Fruit fly (Drosophila melanogaster) whole organism, adult: Measurements from ENCODE around the gene Mul1.
A peak's percentile ranks its signal among the peaks of the same experiment; 100 is the strongest.

Experiments used
- CG11617 ChIP-seq: fragments of 200-800 bp; sonication (Bioruptor generic); optimal IDR thresholded peaks from 2 replicates; lab custom pipeline; 2017; ENCODE audit warnings: mild to moderate bottlenecking, missing biosample characterization, missing genetic modification reagents, missing genetic modification characterization
- CG12768 ChIP-seq: fragments of 200-800 bp; sonication (Bioruptor generic); optimal IDR thresholded peaks from 2 replicates; lab custom pipeline; 2017; ENCODE audit warnings: missing biosample characterization, missing genetic modification characterization, mild to moderate bottlenecking, moderate library complexity, missing genetic modification reagents
- CG14711 ChIP-seq: fragments of 200-800 bp; sonication (Bioruptor generic); optimal IDR thresholded peaks from 2 replicates; lab custom pipeline; 2018; ENCODE audit warnings: missing biosample characterization, mild to moderate bottlenecking, missing genetic modification characterization, moderate library complexity
- CG1620 ChIP-seq: fragments of 200-800 bp; sonication (Bioruptor generic); optimal IDR thresholded peaks from 2 replicates; lab custom pipeline; 2016; ENCODE audit warnings: missing biosample characterization, missing genetic modification characterization
- CG33017 ChIP-seq: fragments of 200-800 bp; sonication (Bioruptor generic); optimal IDR thresholded peaks from 2 replicates; lab custom pipeline; 2018; ENCODE audit warnings: missing biosample characterization, mild to moderate bottlenecking, missing genetic modification characterization, moderate library complexity
- CG5204 ChIP-seq: fragments of 200-800 bp; sonication (Bioruptor generic); optimal IDR thresholded peaks from 2 replicates; lab custom pipeline; 2016; ENCODE audit warnings: missing biosample characterization, missing genetic modification characterization
- CG7045 ChIP-seq: fragments of 200-800 bp; sonication (Bioruptor generic); optimal IDR thresholded peaks from 2 replicates; lab custom pipeline; 2017; ENCODE audit warnings: missing biosample characterization, mild to moderate bottlenecking, missing genetic modification characterization
- CG7101 ChIP-seq: fragments of 200-800 bp; sonication (Bioruptor generic); optimal IDR thresholded peaks from 2 replicates; lab custom pipeline; 2018; ENCODE audit warnings: missing biosample characterization, mild to moderate bottlenecking, missing genetic modification characterization, moderate library complexity
- Clk ChIP-seq: fragments of 200-800 bp; sonication (Bioruptor generic); optimal IDR thresholded peaks from 2 replicates; lab custom pipeline; 2017; ENCODE audit warnings: missing biosample characterization, missing genetic modification characterization
- Crg-1 ChIP-seq: fragments of 200-800 bp; sonication (Bioruptor generic); optimal IDR thresholded peaks from 2 replicates; lab custom pipeline; 2016; ENCODE audit warnings: missing biosample characterization, missing genetic modification characterization
- Hr96 ChIP-seq: fragments of 200-800 bp; sonication (Bioruptor generic); optimal IDR thresholded peaks from 2 replicates; lab custom pipeline; 2016; ENCODE audit warnings: missing biosample characterization, missing genetic modification characterization
- Mnt ChIP-seq: fragments of 200-800 bp; sonication (Bioruptor generic); optimal IDR thresholded peaks from 2 replicates; lab custom pipeline; 2016; ENCODE audit warnings: missing biosample characterization, mild to moderate bottlenecking, missing genetic modification characterization
- bab1 ChIP-seq: fragments of 200-800 bp; sonication (Bioruptor generic); optimal IDR thresholded peaks from 3 replicates; lab custom pipeline; 2019; ENCODE audit warnings: missing biosample characterization, mild to moderate bottlenecking, missing genetic modification characterization, moderate library complexity
- cic ChIP-seq: fragments of 200-800 bp; sonication (Bioruptor generic); optimal IDR thresholded peaks from 2 replicates; lab custom pipeline; 2017; ENCODE audit warnings: missing biosample characterization, mild to moderate bottlenecking, missing genetic modification characterization, moderate library complexity
- cnc ChIP-seq, 2 experiments: fragments of >200 bp; optimal IDR thresholded peaks; 2 replicates each; lab custom pipeline; 2017
- kay ChIP-seq: fragments of 200-800 bp; sonication (Bioruptor generic); peaks from one replicate; lab custom pipeline; 2016; ENCODE audit warnings: missing biosample characterization, missing genetic modification characterization, borderline replicate concordance
- ovo ChIP-seq: fragments of 200-800 bp; sonication (Bioruptor generic); optimal IDR thresholded peaks from 2 replicates; lab custom pipeline; 2016; ENCODE audit warnings: missing biosample characterization, missing genetic modification characterization
- pad ChIP-seq: fragments of 200-800 bp; sonication (Bioruptor generic); optimal IDR thresholded peaks from 3 replicates; lab custom pipeline; 2017; ENCODE audit warnings: missing biosample characterization, missing genetic modification characterization, mild to moderate bottlenecking, moderate library complexity, missing genetic modification reagents
- tj ChIP-seq: fragments of 200-800 bp; sonication (Bioruptor generic); optimal IDR thresholded peaks from 3 replicates; lab custom pipeline; 2017; ENCODE audit warnings: missing biosample characterization, mild to moderate bottlenecking, missing genetic modification characterization, moderate library complexity
- toe ChIP-seq: fragments of 200-800 bp; sonication (Bioruptor generic); optimal IDR thresholded peaks from 2 replicates; lab custom pipeline; 2016; ENCODE audit warnings: missing biosample characterization, missing genetic modification characterization

The Mul1 gene

dm6 chr3L:4021260-4021831, at the start of gene Mul1:
Gene Mul1, plus strand, starts transcription at chr3L:4021457.
- TF ChIP-seq bab1 (GFP tag; lab: Kevin White, UChicago) (peak; percentile 31), cnc (optimal IDR thresholded peaks at IDR 0.05; lab: Kevin White, UChicago) (no peak), CG1620 (GFP tag; lab: Kevin White, UChicago) (no peak), CG33017 (no peak), kay (GFP tag; lab: Kevin White, UChicago) (no peak), CG14711 (tag; lab: Kevin White, UChicago) (peak; percentile 15), pad (no peak), CG7045 (GFP tag; lab: Kevin White, UChicago) (no peak), toe (GFP tag; lab: Kevin White, UChicago) (no peak), Clk (GFP tag; lab: Kevin White, UChicago) (no peak), CG12768 (GFP tag; lab: Kevin White, UChicago) (no peak), Mnt (GFP tag; lab: Kevin White, UChicago) (no peak), Crg-1 (GFP tag; lab: Kevin White, UChicago) (no peak), CG5204 (GFP tag; lab: Kevin White, UChicago) (no peak), cic (peak; percentile 13), CG11617 (GFP tag; lab: Kevin White, UChicago) (no peak), CG7101 (tag; lab: Kevin White, UChicago) (no peak), ovo (GFP tag; lab: Kevin White, UChicago) (no peak), tj (GFP tag; lab: Kevin White, UChicago) (no peak)

- TF ChIP-seq kay (GFP tag; lab: Kevin White, UChicago) (peak; percentile 25), CG5204 (GFP tag; lab: Kevin White, UChicago) (no peak)
Observed at dm6 chr3L:3972599-3972998, 48.7 kb upstream of the Mul1 start, which contains the start of gene CG43915. Gene CG43915, plus strand, starts transcription at chr3L:3972899.

- TF ChIP-seq ovo (GFP tag; lab: Kevin White, UChicago) (no peak), cnc (optimal IDR thresholded peaks at IDR 0.05; lab: Kevin White, UChicago) (no peak), cic (no peak), tj (GFP tag; lab: Kevin White, UChicago) (no peak), toe (GFP tag; lab: Kevin White, UChicago) (no peak), CG14711 (tag; lab: Kevin White, UChicago) (no peak), CG1620 (GFP tag; lab: Kevin White, UChicago) (no peak)
Observed at dm6 chr3L:3976438-3976837, 44.8 kb upstream of the Mul1 start.

- TF ChIP-seq Crg-1 (GFP tag; lab: Kevin White, UChicago) (no peak), toe (GFP tag; lab: Kevin White, UChicago) (no peak), ovo (GFP tag; lab: Kevin White, UChicago) (no peak), Clk (GFP tag; lab: Kevin White, UChicago) (no peak), kay (GFP tag; lab: Kevin White, UChicago) (no peak), Mnt (GFP tag; lab: Kevin White, UChicago) (no peak), CG7045 (GFP tag; lab: Kevin White, UChicago) (no peak), CG5204 (GFP tag; lab: Kevin White, UChicago) (no peak), CG14711 (tag; lab: Kevin White, UChicago) (no peak), cic (no peak), CG11617 (GFP tag; lab: Kevin White, UChicago) (no peak), CG7101 (tag; lab: Kevin White, UChicago) (no peak), CG33017 (no peak)
Observed at dm6 chr3L:3977622-3978355, 43.5 kb upstream of the Mul1 start.

dm6 chr3L:3978762-3979516, 42.3 kb upstream of the Mul1 start:
- TF ChIP-seq CG7045 (GFP tag; lab: Kevin White, UChicago) (no peak), Clk (GFP tag; lab: Kevin White, UChicago) (no peak), cnc (optimal IDR thresholded peaks at IDR 0.05; lab: Kevin White, UChicago) (no peak), cic (no peak), ovo (GFP tag; lab: Kevin White, UChicago) (no peak), CG12768 (GFP tag; lab: Kevin White, UChicago) (no peak), tj (GFP tag; lab: Kevin White, UChicago) (no peak), CG11617 (GFP tag; lab: Kevin White, UChicago) (no peak), CG1620 (GFP tag; lab: Kevin White, UChicago) (no peak), toe (GFP tag; lab: Kevin White, UChicago) (no peak), CG33017 (no peak), Hr96 (GFP tag; lab: Kevin White, UChicago) (no peak), CG7101 (tag; lab: Kevin White, UChicago) (no peak), pad (no peak), CG14711 (tag; lab: Kevin White, UChicago) (no peak), Crg-1 (GFP tag; lab: Kevin White, UChicago) (no peak), Mnt (GFP tag; lab: Kevin White, UChicago) (no peak), CG5204 (GFP tag; lab: Kevin White, UChicago) (no peak), bab1 (GFP tag; lab: Kevin White, UChicago) (no peak), kay (GFP tag; lab: Kevin White, UChicago) (no peak)
